Worm (Caenorhabditis elegans) whole organism, young adult: ENCODE results near the gene F48G7.9.

Experiments used
- ceh-27 ChIP-seq: fragments of 200-800 bp; sonication (Bioruptor generic); optimal IDR thresholded peaks from 2 replicates; lab custom pipeline; 2018; ENCODE audit warnings: mild to moderate bottlenecking, missing genetic modification characterization, moderate library complexity, missing compliant biosample characterization
- snpc-4 ChIP-seq, 5 experiments: fragments of 150-350 bp in 1 of 5; sonication (generic microtip) in 4 of 5; optimal IDR thresholded peaks; 2 replicates each; lab custom pipeline; 2014 to 2018; ENCODE audit warnings: missing genetic modification characterization in 5 of 5, missing biosample characterization in 3 of 5, antibody characterized with exemption in 2 of 5, mild to moderate bottlenecking in 2 of 5, missing compliant biosample characterization in 2 of 5, missing genotype in 2 of 5, moderate library complexity in 2 of 5, missing genetic modification reagents in 1 of 5

ce11 chrV:598626-599025 lies 29.8 kb downstream of the F48G7.9 start:
- TF ChIP-seq ceh-27 (GFP tag; lab: Kevin White, UChicago): no peak
- TF ChIP-seq snpc-4 (GFP tag; optimal IDR thresholded peaks at IDR 0.05; lab: Kevin White, UChicago): no peak
- no peak for TF ChIP-seq snpc-4 (tag; optimal IDR thresholded peaks at IDR 0.05; lab: Kevin White, UChicago)
